Worm (Caenorhabditis elegans) whole organism, L4/young adult: ENCODE data around the gene R04B3.2.

ENCODE experiments used
- W03F9.2 ChIP-seq: fragments of 150-350 bp; optimal IDR thresholded peaks from 2 replicates; lab custom pipeline; 2014; ENCODE audit warnings: missing biosample characterization, missing genetic modification characterization
- dao-5 ChIP-seq: sonication (generic microtip); optimal IDR thresholded peaks from 2 replicates; lab custom pipeline; 2016; ENCODE audit warnings: missing genotype, missing genetic modification characterization, moderate library complexity, missing compliant biosample characterization
- him-1 ChIP-seq: sonication (generic microtip); optimal IDR thresholded peaks from 2 replicates; lab custom pipeline; 2016; ENCODE audit warnings: missing genotype, missing genetic modification reagents, missing genetic modification characterization, missing compliant biosample characterization

DNA sequence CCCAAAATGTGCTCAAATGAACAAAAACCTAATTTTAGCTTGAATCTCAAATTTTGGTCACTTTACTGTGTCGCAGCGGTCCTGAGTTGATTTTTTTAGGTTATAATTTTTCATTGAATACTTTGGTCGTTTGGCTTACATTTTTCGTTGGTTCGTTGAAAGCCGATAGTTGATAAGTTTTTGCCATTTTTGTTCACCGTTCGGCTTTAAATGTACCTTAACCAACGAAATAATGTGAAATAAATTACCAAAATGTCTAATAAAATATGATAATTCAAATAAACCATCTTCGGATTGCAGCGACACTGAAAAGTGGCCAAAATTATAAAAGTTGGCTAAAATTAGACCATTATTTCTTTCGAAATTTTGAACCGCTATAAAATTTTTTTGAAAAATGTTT is 43.2 kb downstream of the R04B3.2 start:
- TF ChIP-seq W03F9.2 (tag; lab: Kevin White, UChicago) (no peak), him-1 (tag; lab: Kevin White, UChicago) (no peak), dao-5 (tag; lab: Kevin White, UChicago) (no peak)
